Fruit fly (Drosophila melanogaster): Measurements from ENCODE around the gene CG9743.
A peak's percentile ranks its signal among the peaks of the same experiment; 100 is the strongest.

Gene CG9743

dm6 chr3R:30208766-30209484, 6.1 kb upstream of the CG9743 start, which contains the start of gene RpS7 (continued):
- peak; percentile 63; the same call in 2 of the 3 replicates for TF ChIP-seq z (GFP tag; IDR thresholded peaks at IDR 0.05)
- TF ChIP-seq tap (tag; optimal IDR thresholded peaks at IDR 0.05): peak; percentile 62
- peak; percentile 75 for TF ChIP-seq CG5953 (GFP tag; IDR thresholded peaks at IDR 0.05)
- TF ChIP-seq gcm2 (GFP tag; optimal IDR thresholded peaks at IDR 0.05): peak; percentile 28
- TF ChIP-seq CG17385 (GFP tag; optimal IDR thresholded peaks at IDR 0.05): peak; percentile 83
- peak; percentile 64 for TF ChIP-seq CG33213 (GFP tag; optimal IDR thresholded peaks at IDR 0.05)
- peak; percentile 27 for TF ChIP-seq CG8089 (GFP tag; optimal IDR thresholded peaks at IDR 0.05)
- no peak for TF ChIP-seq CG14965 (GFP tag; optimal IDR thresholded peaks at IDR 0.05; ENCODE audit: borderline replicate concordance)
- TF ChIP-seq ac (GFP tag; optimal IDR thresholded peaks at IDR 0.05): peak; percentile 48
- TF ChIP-seq CG4282 (GFP tag; optimal IDR thresholded peaks at IDR 0.05): no peak
- TF ChIP-seq CG14014 (GFP tag; IDR thresholded peaks at IDR 0.05): peak; percentile 76
- TF ChIP-seq HLH54F (GFP tag; optimal IDR thresholded peaks at IDR 0.05): peak; percentile 5
- TF ChIP-seq bsh (GFP tag; optimal IDR thresholded peaks at IDR 0.05): peak; percentile 48 to 65
- peak; percentile 33 for TF ChIP-seq pros (GFP tag; optimal IDR thresholded peaks at IDR 0.05)
- no peak for TF ChIP-seq CG7928 (GFP tag; optimal IDR thresholded peaks at IDR 0.05)
- peak; percentile 67 for TF ChIP-seq ATbp (GFP tag; optimal IDR thresholded peaks at IDR 0.05)
- peak; percentile 45 for TF ChIP-seq dmrt11E (tag; optimal IDR thresholded peaks at IDR 0.05)
- no peak for TF ChIP-seq Neu2 (GFP tag; optimal IDR thresholded peaks at IDR 0.05; ENCODE audit: borderline replicate concordance)
- peak; percentile 62 for TF ChIP-seq CG15601 (tag; optimal IDR thresholded peaks at IDR 0.05)
- TF ChIP-seq CG9797 (GFP tag; optimal IDR thresholded peaks at IDR 0.05): peak; percentile 48
- peak; percentile 35 for TF ChIP-seq CG5245 (GFP tag; optimal IDR thresholded peaks at IDR 0.05)
- peak; percentile 71 for TF ChIP-seq sqz (GFP tag; optimal IDR thresholded peaks at IDR 0.05)
- TF ChIP-seq Hand (GFP tag; optimal IDR thresholded peaks at IDR 0.05): peak; percentile 69
- peak; percentile 1 for TF ChIP-seq ewg (GFP tag; optimal IDR thresholded peaks at IDR 0.05)
- TF ChIP-seq CG14710 (tag; optimal IDR thresholded peaks at IDR 0.05): peak; percentile 82
- TF ChIP-seq CG16813 (GFP tag; IDR thresholded peaks at IDR 0.05; ENCODE audit: partially characterized antibody): peak; percentile 98
- TF ChIP-seq CG4820 (GFP tag; optimal IDR thresholded peaks at IDR 0.05): no peak
- peak; percentile 53 for TF ChIP-seq gfzf (GFP tag; optimal IDR thresholded peaks at IDR 0.05)
- no peak for TF ChIP-seq CG1832 (GFP tag; optimal IDR thresholded peaks at IDR 0.05)
- no peak for TF ChIP-seq CG7786 (GFP tag; optimal IDR thresholded peaks at IDR 0.05)
- TF ChIP-seq sr (GFP tag; IDR thresholded peaks at IDR 0.05): no peak; the same call in 1 of the 3 replicates
- TF ChIP-seq tx (GFP tag; optimal IDR thresholded peaks at IDR 0.05): peak; percentile 15
- TF ChIP-seq fd64A (GFP tag; optimal IDR thresholded peaks at IDR 0.05): peak; percentile 79
- TF ChIP-seq CG2875 (GFP tag; optimal IDR thresholded peaks at IDR 0.05): peak; percentile 67
- TF ChIP-seq CG16815 (GFP tag; optimal IDR thresholded peaks at IDR 0.05): no peak
- peak; percentile 50 for TF ChIP-seq Mad (GFP tag; optimal IDR thresholded peaks at IDR 0.05)
- TF ChIP-seq CG12659 (GFP tag; optimal IDR thresholded peaks at IDR 0.05): peak; percentile 70
- TF ChIP-seq lov (optimal IDR thresholded peaks at IDR 0.05): no peak
- TF ChIP-seq lov (GFP tag; IDR thresholded peaks at IDR 0.05): peak; percentile 89
- peak; percentile 63 for TF ChIP-seq CoRest (tag; optimal IDR thresholded peaks at IDR 0.05)
- no peak for TF ChIP-seq Tbp (GFP tag; optimal IDR thresholded peaks at IDR 0.05)
- TF ChIP-seq gt (GFP tag; IDR thresholded peaks at IDR 0.05): peak; percentile 17; the same call in 1 of the 2 replicates
- peak; percentile 46 for TF ChIP-seq CG6683 (GFP tag; optimal IDR thresholded peaks at IDR 0.05)

All from whole organism, embryonic.